Fruit fly (Drosophila melanogaster) whole organism, embryonic: ENCODE measurements around the gene shd.

Experiments
- B-H2 ChIP-seq: fragments of 200-800 bp; sonication (Bioruptor generic); optimal IDR thresholded peaks from 2 replicates; lab custom pipeline; 2018; ENCODE audit warnings: missing biosample characterization, mild to moderate bottlenecking, missing genetic modification characterization
- Blimp-1 ChIP-seq: fragments of 200-800 bp; sonication (Bioruptor generic); optimal IDR thresholded peaks from 3 replicates; lab custom pipeline; 2018; ENCODE audit warnings: missing biosample characterization, missing genetic modification characterization, mild to moderate bottlenecking, moderate library complexity, missing genetic modification reagents
- CG11085 ChIP-seq: fragments of 200-800 bp; sonication (Bioruptor generic); IDR thresholded peaks from 2 replicates; pipeline ENCODE4 v1.3.6; 2022; ENCODE audit warnings: missing biosample characterization, missing genetic modification characterization
- CG11696 ChIP-seq: fragments of 200-800 bp; sonication (Bioruptor generic); IDR thresholded peaks from 2 replicates; pipeline ENCODE4 v1.3.6; 2022; ENCODE audit warnings: missing biosample characterization, missing genetic modification characterization
- CG12236 ChIP-seq: fragments of 200-800 bp; sonication (Bioruptor generic); optimal IDR thresholded peaks from 2 replicates; lab custom pipeline; 2016; ENCODE audit warnings: missing biosample characterization, missing genetic modification characterization
- CG13775 ChIP-seq: fragments of 200-800 bp; sonication (Bioruptor generic); optimal IDR thresholded peaks from 3 replicates; lab custom pipeline; 2017; ENCODE audit warnings: missing biosample characterization, mild to moderate bottlenecking, missing genetic modification characterization
- CG15073 ChIP-seq: fragments of 200-800 bp; sonication (Bioruptor generic); optimal IDR thresholded peaks from 2 replicates; lab custom pipeline; 2016; ENCODE audit warnings: missing biosample characterization, missing genetic modification characterization
- CG15269 ChIP-seq: fragments of 200-800 bp; sonication (Bioruptor generic); optimal IDR thresholded peaks from 2 replicates; lab custom pipeline; 2018; ENCODE audit warnings: missing biosample characterization, mild to moderate bottlenecking, missing genetic modification characterization, moderate library complexity
- CG15479 ChIP-seq: fragments of 200-800 bp; sonication (Bioruptor generic); optimal IDR thresholded peaks from 3 replicates; lab custom pipeline; 2019; ENCODE audit warnings: missing biosample characterization, mild to moderate bottlenecking, missing genetic modification characterization, moderate library complexity
- CG15601 ChIP-seq: fragments of 200-800 bp; sonication (Bioruptor generic); optimal IDR thresholded peaks from 3 replicates; lab custom pipeline; 2019; ENCODE audit warnings: missing biosample characterization, mild to moderate bottlenecking, missing genetic modification characterization, moderate library complexity
- CG1647 ChIP-seq: fragments of 200-800 bp; sonication (Bioruptor generic); optimal IDR thresholded peaks from 3 replicates; lab custom pipeline; 2016; ENCODE audit warnings: missing biosample characterization, missing genetic modification characterization
- CG17568 ChIP-seq: fragments of 200-800 bp; sonication (Bioruptor generic); optimal IDR thresholded peaks from 2 replicates; lab custom pipeline; 2018; ENCODE audit warnings: missing biosample characterization, mild to moderate bottlenecking, missing genetic modification characterization, moderate library complexity
- CG17829 ChIP-seq: fragments of 200-800 bp; optimal IDR thresholded peaks from 2 replicates; lab custom pipeline; 2019; ENCODE audit warnings: missing biosample characterization, mild to moderate bottlenecking, missing genetic modification characterization, moderate library complexity
- CG31365 ChIP-seq: fragments of 200-800 bp; sonication (Bioruptor generic); optimal IDR thresholded peaks from 2 replicates; lab custom pipeline; 2018; ENCODE audit warnings: missing biosample characterization, mild to moderate bottlenecking, missing genetic modification characterization
- CG31388 ChIP-seq: fragments of 200-800 bp; sonication (Bioruptor generic); optimal IDR thresholded peaks from 2 replicates; lab custom pipeline; 2016; ENCODE audit warnings: missing biosample characterization, missing genetic modification characterization
- CG3163 ChIP-seq: fragments of 200-800 bp; sonication (Bioruptor generic); optimal IDR thresholded peaks from 3 replicates; lab custom pipeline; 2016; ENCODE audit warnings: missing biosample characterization, missing genetic modification characterization
- CG4282 ChIP-seq: fragments of 200-800 bp; sonication (Bioruptor generic); optimal IDR thresholded peaks from 2 replicates; lab custom pipeline; 2016; ENCODE audit warnings: missing biosample characterization, missing genetic modification characterization
- CG6791 ChIP-seq: fragments of 200-800 bp; sonication (Bioruptor generic); IDR thresholded peaks from 3 replicates; pipeline ENCODE4 v1.3.6; 2022; ENCODE audit warnings: missing biosample characterization, missing genetic modification characterization; ENCODE audit not compliant: partially characterized antibody
- CG6813 ChIP-seq: fragments of 200-800 bp; sonication (Bioruptor generic); optimal IDR thresholded peaks from 2 replicates; lab custom pipeline; 2017; ENCODE audit warnings: missing biosample characterization, missing genetic modification characterization, mild to moderate bottlenecking, moderate library complexity, missing genetic modification reagents
- CG7963 ChIP-seq: fragments of 200-800 bp; sonication (Bioruptor generic); IDR thresholded peaks from 3 replicates; pipeline ENCODE4 v1.3.6; 2022; ENCODE audit warnings: missing biosample characterization, missing genetic modification characterization; ENCODE audit not compliant: partially characterized antibody
- Chrac-16 ChIP-seq: fragments of 200-800 bp; sonication (Bioruptor generic); optimal IDR thresholded peaks from 3 replicates; lab custom pipeline; 2016; ENCODE audit warnings: missing biosample characterization, missing genetic modification characterization
- D19A ChIP-seq: fragments of 200-800 bp; optimal IDR thresholded peaks from 3 replicates; lab custom pipeline; 2019; ENCODE audit warnings: missing biosample characterization, mild to moderate bottlenecking, missing genetic modification characterization, moderate library complexity
- Dek ChIP-seq: fragments of 200-800 bp; sonication (Bioruptor generic); optimal IDR thresholded peaks from 3 replicates; lab custom pipeline; 2019; ENCODE audit warnings: missing biosample characterization, mild to moderate bottlenecking, missing genetic modification characterization, moderate library complexity
- Dfd ChIP-seq, 2 experiments: fragments of >200 bp; optimal IDR thresholded peaks; 2 replicates each; lab custom pipeline; 2017; ENCODE audit warnings: missing biosample characterization in 2 of 2, missing genetic modification characterization in 2 of 2
- E2f1 ChIP-seq: fragments of 200-800 bp; sonication (Bioruptor generic); IDR thresholded peaks from 2 replicates; pipeline ENCODE4 v1.3.6; 2022; ENCODE audit warnings: missing biosample characterization, missing genetic modification characterization
- ERR ChIP-seq: fragments of 200-800 bp; sonication (Bioruptor generic); optimal IDR thresholded peaks from 2 replicates; lab custom pipeline; 2016; ENCODE audit warnings: missing biosample characterization, missing genetic modification characterization
- Ets65A ChIP-seq: fragments of 200-800 bp; sonication (Bioruptor generic); peaks from one replicate; lab custom pipeline; 2016; ENCODE audit warnings: missing biosample characterization, missing genetic modification characterization
- GATAe ChIP-seq: fragments of 200-800 bp; sonication (Bioruptor generic); conservative IDR thresholded peaks from 2 replicates; pipeline ENCODE4 v1.3.6; 2022; ENCODE audit warnings: missing biosample characterization, missing genetic modification characterization
- H2.0 ChIP-seq: fragments of 200-800 bp; sonication (Bioruptor generic); IDR thresholded peaks from 2 replicates; pipeline ENCODE4 v1.3.6; 2022; ENCODE audit warnings: missing biosample characterization, missing genetic modification characterization
- HLH3B ChIP-seq: fragments of 200-800 bp; sonication (Bioruptor generic); IDR thresholded peaks from 2 replicates; pipeline ENCODE4 v1.3.6; 2022; ENCODE audit warnings: missing biosample characterization, missing genetic modification characterization
- Max ChIP-seq: fragments of 200-800 bp; sonication (Bioruptor generic); optimal IDR thresholded peaks from 2 replicates; lab custom pipeline; 2016; ENCODE audit warnings: missing biosample characterization, mild to moderate bottlenecking, missing genetic modification characterization
- Ptx1 ChIP-seq: fragments of 200-800 bp; sonication (Bioruptor generic); IDR thresholded peaks from 2 replicates; pipeline ENCODE4 v1.3.6; 2022; ENCODE audit warnings: missing biosample characterization, missing genetic modification characterization
- Rfx ChIP-seq: fragments of 200-800 bp; sonication (Bioruptor generic); IDR thresholded peaks from 2 replicates; pipeline ENCODE4 v1.3.6; 2022; ENCODE audit warnings: missing biosample characterization, missing genetic modification characterization
- Trl ChIP-seq, 3 experiments: fragments of >200 bp in 2 of 3; fragments of 200-800 bp in 1 of 3; sonication (Bioruptor generic) in 1 of 3; optimal IDR thresholded peaks; 2 replicates in 1 of 3; 3 replicates in 2 of 3; lab custom pipeline; 2016 to 2017; ENCODE audit warnings: missing biosample characterization in 1 of 3, missing genetic modification characterization in 1 of 3
- cad ChIP-seq: fragments of >200 bp; optimal IDR thresholded peaks from 2 replicates; lab custom pipeline; 2017; ENCODE audit warnings: missing biosample characterization, missing genetic modification characterization
- dm ChIP-seq: fragments of 200-800 bp; sonication (Bioruptor generic); optimal IDR thresholded peaks from 3 replicates; lab custom pipeline; 2016; ENCODE audit warnings: missing biosample characterization, missing genetic modification characterization
- dmrt11E ChIP-seq: fragments of 200-800 bp; sonication (Bioruptor generic); optimal IDR thresholded peaks from 3 replicates; lab custom pipeline; 2018; ENCODE audit warnings: missing biosample characterization, mild to moderate bottlenecking, missing genetic modification characterization, moderate library complexity
- emc ChIP-seq: fragments of 200-800 bp; sonication (Bioruptor generic); optimal IDR thresholded peaks from 2 replicates; lab custom pipeline; 2016; ENCODE audit warnings: missing biosample characterization, missing genetic modification characterization
- hkb ChIP-seq, 2 experiments: fragments of 200-800 bp in 1 of 2; fragments of >200 bp in 1 of 2; sonication (Bioruptor generic) in 1 of 2; IDR thresholded peaks in 1 of 2; optimal IDR thresholded peaks in 1 of 2; 2 replicates each; pipeline versions ENCODE4 v1.3.6 to Lab custom; 2017 to 2022; ENCODE audit warnings: missing biosample characterization in 1 of 2, missing genetic modification characterization in 1 of 2
- mld ChIP-seq: fragments of 200-800 bp; sonication (Bioruptor generic); IDR thresholded peaks from 3 replicates; pipeline ENCODE4 v1.3.6; 2022; ENCODE audit warnings: missing biosample characterization, missing genetic modification characterization; ENCODE audit not compliant: partially characterized antibody
- pb ChIP-seq: fragments of 200-800 bp; sonication (Bioruptor generic); optimal IDR thresholded peaks from 3 replicates; lab custom pipeline; 2016; ENCODE audit warnings: missing biosample characterization, missing genetic modification characterization
- phol ChIP-seq: fragments of 200-800 bp; sonication (Bioruptor generic); optimal IDR thresholded peaks from 3 replicates; lab custom pipeline; 2018; ENCODE audit warnings: missing biosample characterization, mild to moderate bottlenecking, missing genetic modification characterization, moderate library complexity
- pros ChIP-seq: fragments of 200-800 bp; sonication (Bioruptor generic); optimal IDR thresholded peaks from 3 replicates; lab custom pipeline; 2019; ENCODE audit warnings: missing biosample characterization, mild to moderate bottlenecking, missing genetic modification characterization, moderate library complexity
- psq ChIP-seq: fragments of 200-800 bp; sonication (Bioruptor generic); optimal IDR thresholded peaks from 2 replicates; lab custom pipeline; 2017; ENCODE audit warnings: missing biosample characterization, missing genetic modification characterization
- repo ChIP-seq: fragments of 200-800 bp; sonication (Bioruptor generic); optimal IDR thresholded peaks from 2 replicates; lab custom pipeline; 2016; ENCODE audit warnings: missing biosample characterization, missing genetic modification characterization
- so ChIP-seq: fragments of 200-800 bp; sonication (Bioruptor generic); IDR thresholded peaks from 3 replicates; pipeline ENCODE4 v1.3.6; 2022; ENCODE audit warnings: missing biosample characterization, missing genetic modification characterization
- stc ChIP-seq: fragments of 200-800 bp; sonication (Bioruptor generic); IDR thresholded peaks from 2 replicates; pipeline ENCODE4 v1.3.6; 2022; ENCODE audit warnings: missing biosample characterization, missing genetic modification characterization
- usp ChIP-seq: fragments of >200 bp; optimal IDR thresholded peaks from 2 replicates; lab custom pipeline; 2017; ENCODE audit warnings: missing biosample characterization, missing genetic modification characterization

shd gene

dm6 chr3L:14622457-14622899 is 8.2 kb downstream of the shd start, which contains the start of gene CG9628 (continued):
- no peak for TF ChIP-seq CG11085 (GFP tag; lab: Robert Waterston, UW)
- TF ChIP-seq dm (GFP tag; lab: Kevin White, UChicago), result no peak
- TF ChIP-seq Rfx (GFP tag; lab: Robert Waterston, UW), result peak; percentile 24; the same call in 1 of the 2 replicates
- TF ChIP-seq Chrac-16, result no peak
- TF ChIP-seq CG13775 (GFP tag; lab: Kevin White, UChicago), result no peak
- TF ChIP-seq dmrt11E, result no peak
- TF ChIP-seq stc (GFP tag; lab: Robert Waterston, UW), result peak; percentile 14; the same call in 1 of the 2 replicates
- TF ChIP-seq usp (GFP tag; lab: Kevin White, UChicago), result no peak
- no peak for TF ChIP-seq Dfd (GFP tag; optimal IDR thresholded peaks at IDR 0.05; lab: Kevin White, UChicago)
- TF ChIP-seq Max (GFP tag; lab: Kevin White, UChicago), result peak; percentile 37
- TF ChIP-seq phol (tag; lab: Kevin White, UChicago), result peak; percentile 21
- TF ChIP-seq CG12236 (GFP tag; lab: Kevin White, UChicago), result no peak
- TF ChIP-seq repo (GFP tag; lab: Kevin White, UChicago), result no peak
- peak; percentile 3 for TF ChIP-seq pros (GFP tag; lab: Kevin White, UChicago)
- TF ChIP-seq emc, result no peak
- TF ChIP-seq B-H2 (GFP tag; lab: Kevin White, UChicago), result no peak
- TF ChIP-seq hkb (optimal IDR thresholded peaks at IDR 0.05; lab: Kevin White, UChicago), result no peak
- TF ChIP-seq hkb (GFP tag; IDR thresholded peaks at IDR 0.05; lab: Robert Waterston, UW), result peak; percentile 83
- TF ChIP-seq CG31388 (GFP tag; lab: Kevin White, UChicago), result no peak
- peak; percentile 49; the same call in 2 of the 3 replicates for TF ChIP-seq so (GFP tag; lab: Robert Waterston, UW)
- 0 out of 2 replicates have a peak, but pooled peaks have one; percentile 5 for TF ChIP-seq H2.0
- TF ChIP-seq D19A (tag; lab: Kevin White, UChicago), result peak; percentile 35
- TF ChIP-seq CG11696 (GFP tag; lab: Robert Waterston, UW), result no peak
- TF ChIP-seq Blimp-1 (GFP tag; lab: Kevin White, UChicago), result peak; percentile 39
- TF ChIP-seq CG4282 (GFP tag; lab: Kevin White, UChicago), result no peak
- TF ChIP-seq pb, result no peak
- no peak for TF ChIP-seq ERR (GFP tag; lab: Kevin White, UChicago)
- TF ChIP-seq GATAe (GFP tag; lab: Robert Waterston, UW), result no peak
- TF ChIP-seq HLH3B (GFP tag; lab: Robert Waterston, UW), result peak; percentile 52; the same call in 1 of the 2 replicates
- TF ChIP-seq Ets65A (GFP tag; lab: Kevin White, UChicago), result no peak
- TF ChIP-seq mld (GFP tag; lab: Robert Waterston, UW), result no peak

- TF ChIP-seq psq (GFP tag; lab: Kevin White, UChicago) (peak; percentile 73), Ptx1 (no peak), Trl (optimal IDR thresholded peaks at IDR 0.05; lab: Kevin White, UChicago) (peak; percentile 54 to 74), Trl (GFP tag; optimal IDR thresholded peaks at IDR 0.05; lab: Kevin White, UChicago) (no peak), CG6813 (GFP tag; lab: Kevin White, UChicago) (peak; percentile 7), CG3163 (peak; percentile 95), CG31365 (tag; lab: Kevin White, UChicago) (peak; percentile 17), CG7963 (GFP tag; lab: Robert Waterston, UW) (no peak), CG15073 (GFP tag; lab: Kevin White, UChicago) (peak; percentile 93), Dek (tag; lab: Kevin White, UChicago) (no peak), CG15269 (tag; lab: Kevin White, UChicago) (peak; percentile 34), Blimp-1 (GFP tag; lab: Kevin White, UChicago) (peak; percentile 45), CG15601 (tag; lab: Kevin White, UChicago) (no peak), ERR (GFP tag; lab: Kevin White, UChicago) (no peak), E2f1 (GFP tag; lab: Robert Waterston, UW) (no peak), cad (GFP tag; lab: Kevin White, UChicago) (no peak), CG15479 (GFP tag; lab: Kevin White, UChicago) (peak; percentile 33), CG6791 (GFP tag; lab: Robert Waterston, UW) (no peak), CG1647 (GFP tag; lab: Kevin White, UChicago) (no peak), CG17829 (tag; lab: Kevin White, UChicago) (no peak), CG17568 (GFP tag; lab: Kevin White, UChicago) (peak; percentile 2)
Measured at dm6 chr3L:14624425-14625309, 10.4 kb downstream of the shd start.
